Fruit fly (Drosophila melanogaster) whole organism, embryonic: ENCODE measurements around the gene CrebB.

Source experiments
- C15 ChIP-seq: fragments of 200-800 bp; sonication (Bioruptor generic); IDR thresholded peaks from 3 replicates; pipeline ENCODE4 v1.3.6; 2022; ENCODE audit warnings: missing biosample characterization, missing genetic modification characterization
- CG10147 ChIP-seq: fragments of 200-800 bp; sonication (Bioruptor generic); optimal IDR thresholded peaks from 2 replicates; lab custom pipeline; 2019; ENCODE audit warnings: missing biosample characterization, mild to moderate bottlenecking, missing genetic modification characterization, moderate library complexity
- CG1024 ChIP-seq: fragments of 200-800 bp; sonication (Bioruptor generic); IDR thresholded peaks from 2 replicates; pipeline ENCODE4 v1.3.6; 2022; ENCODE audit warnings: missing biosample characterization, missing genetic modification characterization
- CG11085 ChIP-seq: fragments of 200-800 bp; sonication (Bioruptor generic); IDR thresholded peaks from 2 replicates; pipeline ENCODE4 v1.3.6; 2022; ENCODE audit warnings: missing biosample characterization, missing genetic modification characterization
- CG13894 ChIP-seq: fragments of 200-800 bp; sonication (Bioruptor generic); optimal IDR thresholded peaks from 3 replicates; lab custom pipeline; 2018; ENCODE audit warnings: missing biosample characterization, mild to moderate bottlenecking, missing genetic modification characterization, moderate library complexity
- CG14965 ChIP-seq: fragments of 200-800 bp; sonication (Bioruptor generic); optimal IDR thresholded peaks from 2 replicates; lab custom pipeline; 2016; ENCODE audit warnings: missing biosample characterization, missing genetic modification characterization, borderline replicate concordance
- CG17829 ChIP-seq: fragments of 200-800 bp; optimal IDR thresholded peaks from 2 replicates; lab custom pipeline; 2019; ENCODE audit warnings: missing biosample characterization, mild to moderate bottlenecking, missing genetic modification characterization, moderate library complexity
- CG18476 ChIP-seq: fragments of 200-800 bp; sonication (Bioruptor generic); optimal IDR thresholded peaks from 2 replicates; lab custom pipeline; 2016; ENCODE audit warnings: missing biosample characterization, mild to moderate bottlenecking, missing genetic modification characterization
- CG2199 ChIP-seq: fragments of 200-800 bp; sonication (Bioruptor generic); IDR thresholded peaks from 3 replicates; pipeline ENCODE4 v1.3.6; 2022; ENCODE audit warnings: missing biosample characterization, missing genetic modification characterization
- CG31224 ChIP-seq: fragments of 200-800 bp; sonication (Bioruptor generic); IDR thresholded peaks from 2 replicates; pipeline ENCODE4 v1.3.6; 2022; ENCODE audit warnings: missing biosample characterization, missing genetic modification characterization
- CG3407 ChIP-seq: fragments of 200-800 bp; sonication (Bioruptor generic); optimal IDR thresholded peaks from 2 replicates; lab custom pipeline; 2018; ENCODE audit warnings: missing biosample characterization, mild to moderate bottlenecking, missing genetic modification characterization
- CG34422 ChIP-seq: fragments of 200-800 bp; sonication (Bioruptor generic); IDR thresholded peaks from 3 replicates; pipeline ENCODE4 v1.3.6; 2022; ENCODE audit warnings: missing biosample characterization, missing genetic modification characterization
- CG7357 ChIP-seq: fragments of 200-800 bp; sonication (Bioruptor generic); IDR thresholded peaks from 3 replicates; pipeline ENCODE4 v1.3.6; 2022; ENCODE audit warnings: missing biosample characterization, missing genetic modification characterization
- CG8478 ChIP-seq: fragments of >200 bp; optimal IDR thresholded peaks from 2 replicates; lab custom pipeline; 2018
- Dbx ChIP-seq: fragments of 200-800 bp; sonication (Bioruptor generic); IDR thresholded peaks from 3 replicates; pipeline ENCODE4 v1.3.6; 2022; ENCODE audit warnings: missing biosample characterization, missing genetic modification characterization
- H15 ChIP-seq: fragments of 200-800 bp; sonication (Bioruptor generic); IDR thresholded peaks from 3 replicates; pipeline ENCODE4 v1.3.6; 2022; ENCODE audit warnings: missing biosample characterization, missing genetic modification characterization
- HLH4C ChIP-seq: fragments of 200-800 bp; sonication (Bioruptor generic); IDR thresholded peaks from 3 replicates; pipeline ENCODE4 v1.3.6; 2022; ENCODE audit warnings: missing biosample characterization, missing genetic modification characterization; ENCODE audit not compliant: partially characterized antibody
- HLH54F ChIP-seq: fragments of 200-800 bp; sonication (Bioruptor generic); optimal IDR thresholded peaks from 3 replicates; lab custom pipeline; 2016; ENCODE audit warnings: missing biosample characterization, missing genetic modification characterization
- HmgZ ChIP-seq: fragments of 200-800 bp; sonication (Bioruptor generic); optimal IDR thresholded peaks from 2 replicates; lab custom pipeline; 2018; ENCODE audit warnings: missing biosample characterization, mild to moderate bottlenecking, missing genetic modification characterization
- Lhr ChIP-seq: fragments of 200-800 bp; sonication (Bioruptor generic); optimal IDR thresholded peaks from 3 replicates; lab custom pipeline; 2017; ENCODE audit warnings: mild to moderate bottlenecking, missing biosample characterization, missing genetic modification reagents, missing genetic modification characterization
- Med ChIP-seq: fragments of 200-800 bp; sonication (Bioruptor generic); peaks from one replicate; lab custom pipeline; 2016; ENCODE audit warnings: missing biosample characterization, missing genetic modification characterization, mild to moderate bottlenecking, inconsistent platforms, moderate library complexity
- NfI ChIP-seq: fragments of 200-800 bp; sonication (Bioruptor generic); optimal IDR thresholded peaks from 3 replicates; lab custom pipeline; 2018; ENCODE audit warnings: missing biosample characterization, mild to moderate bottlenecking, missing genetic modification characterization, moderate library complexity
- Ptx1 ChIP-seq: fragments of 200-800 bp; sonication (Bioruptor generic); IDR thresholded peaks from 2 replicates; pipeline ENCODE4 v1.3.6; 2022; ENCODE audit warnings: missing biosample characterization, missing genetic modification characterization
- Ravus ChIP-seq: fragments of 200-800 bp; sonication (Bioruptor generic); IDR thresholded peaks from 2 replicates; pipeline ENCODE4 v1.3.6; 2022; ENCODE audit warnings: missing biosample characterization, missing genetic modification characterization
- Usf ChIP-seq: fragments of 200-800 bp; sonication (Bioruptor generic); optimal IDR thresholded peaks from 2 replicates; lab custom pipeline; 2017; ENCODE audit warnings: missing genotype, missing biosample characterization, missing genetic modification characterization
- abd-A ChIP-seq: fragments of 200-800 bp; sonication (Bioruptor generic); optimal IDR thresholded peaks from 3 replicates; lab custom pipeline; 2019; ENCODE audit warnings: missing biosample characterization, mild to moderate bottlenecking, missing genetic modification characterization, moderate library complexity
- ap ChIP-seq: fragments of 200-800 bp; sonication (Bioruptor generic); IDR thresholded peaks from 2 replicates; pipeline ENCODE4 v1.3.6; 2022; ENCODE audit warnings: missing biosample characterization, missing genetic modification characterization
- ara ChIP-seq: fragments of 200-800 bp; sonication (Bioruptor generic); IDR thresholded peaks from 2 replicates; pipeline ENCODE4 v1.3.6; 2022; ENCODE audit warnings: missing biosample characterization, missing genetic modification characterization
- br ChIP-seq: fragments of >200 bp; optimal IDR thresholded peaks from 2 replicates; lab custom pipeline; 2017
- cas ChIP-seq: fragments of 200-800 bp; sonication (Bioruptor generic); IDR thresholded peaks from 2 replicates; pipeline ENCODE4 v1.3.6; 2022; ENCODE audit warnings: missing biosample characterization, missing genetic modification characterization
- caup ChIP-seq: fragments of 200-800 bp; sonication (Bioruptor generic); optimal IDR thresholded peaks from 3 replicates; lab custom pipeline; 2017; ENCODE audit warnings: missing biosample characterization, mild to moderate bottlenecking, missing genetic modification characterization, moderate library complexity; ENCODE audit not compliant: severe bottlenecking
- dati ChIP-seq: fragments of 200-800 bp; sonication (Bioruptor generic); IDR thresholded peaks from 2 replicates; pipeline ENCODE4 v1.3.6; 2022; ENCODE audit warnings: missing biosample characterization, missing genetic modification characterization
- dpn ChIP-seq, 2 experiments: fragments of 200-800 bp; sonication (Bioruptor generic); optimal IDR thresholded peaks; 3 replicates each; lab custom pipeline; 2016; ENCODE audit warnings: missing biosample characterization in 2 of 2, missing genetic modification characterization in 2 of 2
- dysf ChIP-seq: fragments of 200-800 bp; sonication (Bioruptor generic); IDR thresholded peaks from 3 replicates; pipeline ENCODE4 v1.3.6; 2022; ENCODE audit warnings: missing biosample characterization, missing genetic modification characterization
- esg ChIP-seq: fragments of 200-800 bp; sonication (Bioruptor generic); conservative IDR thresholded peaks from 2 replicates; pipeline ENCODE4 v1.3.6; 2022; ENCODE audit warnings: missing biosample characterization, missing genetic modification characterization
- ewg ChIP-seq: fragments of 200-800 bp; sonication (Bioruptor generic); optimal IDR thresholded peaks from 3 replicates; lab custom pipeline; 2017; ENCODE audit warnings: mild to moderate bottlenecking, missing biosample characterization, missing genetic modification reagents, missing genetic modification characterization
- gce ChIP-seq: fragments of 200-800 bp; sonication (Bioruptor generic); IDR thresholded peaks from 3 replicates; pipeline ENCODE4 v1.3.6; 2022; ENCODE audit warnings: missing biosample characterization, missing genetic modification characterization
- hth ChIP-seq: fragments of >200 bp; optimal IDR thresholded peaks from 2 replicates; lab custom pipeline; 2017; ENCODE audit warnings: inconsistent platforms
- inv ChIP-seq: fragments of 200-800 bp; sonication (Bioruptor generic); IDR thresholded peaks from 2 replicates; pipeline ENCODE4 v1.3.6; 2022; ENCODE audit warnings: missing biosample characterization, missing genetic modification characterization; ENCODE audit not compliant: partially characterized antibody
- lmd ChIP-seq: fragments of 200-800 bp; sonication (Bioruptor generic); IDR thresholded peaks from 2 replicates; pipeline ENCODE4 v1.3.6; 2022; ENCODE audit warnings: missing biosample characterization, missing genetic modification characterization
- mirr ChIP-seq: fragments of 200-800 bp; sonication (Bioruptor generic); optimal IDR thresholded peaks from 3 replicates; lab custom pipeline; 2018; ENCODE audit warnings: missing biosample characterization, mild to moderate bottlenecking, missing genetic modification characterization
- pnt ChIP-seq: fragments of 200-800 bp; sonication (Bioruptor generic); optimal IDR thresholded peaks from 3 replicates; lab custom pipeline; 2016; ENCODE audit warnings: missing biosample characterization, missing genetic modification characterization
- pros ChIP-seq: fragments of 200-800 bp; sonication (Bioruptor generic); optimal IDR thresholded peaks from 3 replicates; lab custom pipeline; 2019; ENCODE audit warnings: missing biosample characterization, mild to moderate bottlenecking, missing genetic modification characterization, moderate library complexity
- salm ChIP-seq: fragments of 200-800 bp; sonication (Bioruptor generic); optimal IDR thresholded peaks from 2 replicates; lab custom pipeline; 2018; ENCODE audit warnings: missing biosample characterization, mild to moderate bottlenecking, missing genetic modification characterization
- sd ChIP-seq: fragments of 200-800 bp; sonication (Bioruptor generic); optimal IDR thresholded peaks from 3 replicates; lab custom pipeline; 2018; ENCODE audit warnings: missing biosample characterization, mild to moderate bottlenecking, missing genetic modification characterization, moderate library complexity
- so ChIP-seq: fragments of 200-800 bp; sonication (Bioruptor generic); IDR thresholded peaks from 3 replicates; pipeline ENCODE4 v1.3.6; 2022; ENCODE audit warnings: missing biosample characterization, missing genetic modification characterization
- tap ChIP-seq: fragments of 200-800 bp; optimal IDR thresholded peaks from 3 replicates; lab custom pipeline; 2019; ENCODE audit warnings: missing biosample characterization, mild to moderate bottlenecking, missing genetic modification characterization, moderate library complexity
- tio ChIP-seq: fragments of 200-800 bp; sonication (Bioruptor generic); optimal IDR thresholded peaks from 2 replicates; lab custom pipeline; 2017; ENCODE audit warnings: missing biosample characterization, missing genetic modification characterization, inconsistent platforms
- tup ChIP-seq: fragments of 200-800 bp; sonication (Bioruptor generic); optimal IDR thresholded peaks from 2 replicates; lab custom pipeline; 2016; ENCODE audit warnings: missing biosample characterization, mild to moderate bottlenecking, missing genetic modification characterization, moderate library complexity
- vnd ChIP-seq: fragments of 200-800 bp; sonication (Bioruptor generic); IDR thresholded peaks from 3 replicates; pipeline ENCODE4 v1.3.6; 2022; ENCODE audit warnings: missing biosample characterization, missing genetic modification characterization; ENCODE audit not compliant: partially characterized antibody

Gene CrebB

DNA sequence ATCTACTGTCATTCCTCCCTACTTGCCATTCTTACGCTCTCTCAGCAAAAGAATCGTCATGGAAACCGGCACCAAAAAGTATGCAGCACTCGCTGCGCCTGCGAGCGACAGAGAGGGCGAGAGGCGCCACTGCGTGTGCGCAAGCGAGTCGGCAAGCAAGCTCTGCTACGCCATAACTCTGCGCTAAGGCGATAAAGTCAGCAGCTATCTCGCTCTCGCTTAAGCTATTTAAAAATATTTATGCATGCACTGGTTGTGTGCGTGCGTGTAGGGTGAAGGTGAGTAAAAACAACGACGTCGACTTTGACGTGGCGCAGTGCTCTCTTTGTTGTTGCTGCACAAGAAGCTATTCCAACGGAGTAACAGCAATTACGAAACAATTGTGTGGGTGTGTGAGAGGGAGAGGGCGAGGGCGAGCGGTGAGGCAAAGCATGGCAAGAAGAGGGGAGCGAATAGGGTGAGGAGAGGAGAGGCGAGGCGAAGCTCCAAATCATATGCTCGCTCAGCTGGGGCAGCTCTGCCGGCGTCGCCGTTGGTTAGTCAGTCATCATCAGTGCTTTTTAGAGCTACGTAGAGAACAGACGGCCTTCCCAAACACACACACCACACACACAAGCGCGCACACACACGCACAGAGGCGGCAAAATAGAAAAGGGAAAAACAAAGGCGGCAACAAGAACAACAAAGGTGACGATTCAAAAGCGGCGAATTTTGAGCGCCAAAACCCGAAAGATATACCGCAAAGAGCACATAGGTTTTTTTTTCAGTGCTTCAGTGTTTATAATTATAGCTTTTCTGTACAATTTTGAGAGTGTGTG, at the start of gene CrebB (continued):
- TF ChIP-seq vnd (no peak), tap (tag; lab: Kevin White, UChicago) (no peak), dysf (peak; percentile 70), pnt (peak; percentile 23), C15 (GFP tag; lab: Robert Waterston, UW) (no peak), sd (peak; percentile 92), HLH4C (GFP tag; lab: Robert Waterston, UW) (0 out of 3 replicates have a peak, but pooled peaks have one; percentile 40), Med (GFP tag; lab: Kevin White, UChicago) (peak; percentile 91), caup (GFP tag; lab: Kevin White, UChicago) (peak; percentile 17), HmgZ (tag; lab: Kevin White, UChicago) (peak; percentile 77), dpn (GFP tag; optimal IDR thresholded peaks at IDR 0.05; lab: Kevin White, UChicago) (peak; percentile 7 to 35), NfI (GFP tag; lab: Kevin White, UChicago) (peak; percentile 18), CG8478 (lab: Kevin White, UChicago) (peak; percentile 97), ap (GFP tag; lab: Robert Waterston, UW) (no peak), so (GFP tag; lab: Robert Waterston, UW) (peak; percentile 32; the same call in 1 of the 3 replicates), tup (GFP tag; lab: Kevin White, UChicago) (no peak), HLH54F (no peak), CG2199 (GFP tag; lab: Robert Waterston, UW) (peak; percentile 71; the same call in 1 of the 3 replicates), CG14965 (GFP tag; lab: Kevin White, UChicago) (no peak), CG17829 (tag; lab: Kevin White, UChicago) (no peak), cas (no peak), CG34422 (peak; percentile 65; the same call in 2 of the 3 replicates), Dbx (GFP tag; lab: Robert Waterston, UW) (no peak), hth (no peak), CG1024 (GFP tag; lab: Robert Waterston, UW) (no peak), tio (GFP tag; lab: Kevin White, UChicago) (no peak), salm (no peak), CG18476 (GFP tag; lab: Kevin White, UChicago) (no peak), lmd (peak; percentile 74), gce (GFP tag; lab: Robert Waterston, UW) (no peak), CG3407 (no peak), dati (no peak), CG31224 (GFP tag; lab: Robert Waterston, UW) (no peak; the same call in 1 of the 2 replicates), CG11085 (GFP tag; lab: Robert Waterston, UW) (peak; percentile 40; the same call in 1 of the 2 replicates), mirr (peak; percentile 88), inv (GFP tag; lab: Robert Waterston, UW) (0 out of 2 replicates have a peak, but pooled peaks have one; percentile 28), esg (GFP tag; lab: Robert Waterston, UW) (no peak), ara (GFP tag; lab: Robert Waterston, UW) (peak; percentile 55), Lhr (no peak), CG7357 (GFP tag; lab: Robert Waterston, UW) (no peak), pros (GFP tag; lab: Kevin White, UChicago) (peak; percentile 79), ewg (peak; percentile 32), CG13894 (tag; lab: Kevin White, UChicago) (peak; percentile 13), Usf (GFP tag; lab: Kevin White, UChicago) (no peak), H15 (GFP tag; lab: Robert Waterston, UW) (no peak), CG10147 (no peak), Ravus (GFP tag; lab: Robert Waterston, UW) (no peak), Ptx1 (GFP tag; lab: Robert Waterston, UW) (peak; percentile 47), abd-A (tag; lab: Kevin White, UChicago) (peak; percentile 98), br (lab: Kevin White, UChicago) (no peak)
